Worm (Caenorhabditis elegans): Measurements from ENCODE around the gene F55C10.4.

The F55C10.4 gene

ce11 chrV:11375150-11375792 lies 11.3 kb upstream of the F55C10.4 start, which contains the start of gene cnb-1:
TSS of gene cnb-1 (plus strand) at chrV:11375742.
- TF ChIP-seq sdc-2 (tag; optimal IDR thresholded peaks at IDR 0.05) (peak; percentile 13), eyg-1 (tag; optimal IDR thresholded peaks at IDR 0.05) (no peak), ceh-31 (tag; optimal IDR thresholded peaks at IDR 0.05) (peak; percentile 85), C08G9.2 (tag; optimal IDR thresholded peaks at IDR 0.05) (peak; percentile 32), pat-9 (tag; optimal IDR thresholded peaks at IDR 0.05) (no peak), syd-9 (tag; optimal IDR thresholded peaks at IDR 0.05) (peak; percentile 33), ama-1 (optimal IDR thresholded peaks at IDR 0.05) (no peak), elt-2 (tag; optimal IDR thresholded peaks at IDR 0.05) (no peak), hlh-30 (tag; optimal IDR thresholded peaks at IDR 0.05; ENCODE audit: insufficient read depth) (peak; percentile 54), ceh-2 (tag; optimal IDR thresholded peaks at IDR 0.05) (peak; percentile 61), sox-4 (tag; optimal IDR thresholded peaks at IDR 0.05) (no peak), dmd-4 (tag; optimal IDR thresholded peaks at IDR 0.05; ENCODE audit: borderline replicate concordance) (no peak), ceh-18 (tag; optimal IDR thresholded peaks at IDR 0.05) (peak; percentile 76), madf-2 (tag; optimal IDR thresholded peaks at IDR 0.05) (no peak), pqm-1 (tag; optimal IDR thresholded peaks at IDR 0.05) (no peak), ref-2 (tag; optimal IDR thresholded peaks at IDR 0.05) (peak; percentile 69), unc-86 (tag; optimal IDR thresholded peaks at IDR 0.05) (peak; percentile 20), hlh-13 (GFP tag; optimal IDR thresholded peaks at IDR 0.05) (no peak), hlh-6 (tag; optimal IDR thresholded peaks at IDR 0.05) (peak; percentile 29), ceh-14 (tag; optimal IDR thresholded peaks at IDR 0.05) (peak; percentile 84), odd-2 (tag; optimal IDR thresholded peaks at IDR 0.05) (no peak), pros-1 (tag; optimal IDR thresholded peaks at IDR 0.05) (no peak), lin-11 (tag; optimal IDR thresholded peaks at IDR 0.05) (no peak), elt-4 (tag; optimal IDR thresholded peaks at IDR 0.05) (no peak), ahr-1 (tag; optimal IDR thresholded peaks at IDR 0.05) (no peak), tbx-7 (tag; optimal IDR thresholded peaks at IDR 0.05) (no peak), C38D4.7 (GFP tag; optimal IDR thresholded peaks at IDR 0.05) (no peak), nfya-1 (tag; optimal IDR thresholded peaks at IDR 0.05) (peak; percentile 64), hlh-8 (tag; optimal IDR thresholded peaks at IDR 0.05) (peak; percentile 62), zip-5 (tag; optimal IDR thresholded peaks at IDR 0.05) (peak; percentile 9), hlh-15 (tag; optimal IDR thresholded peaks at IDR 0.05) (no peak), T23F11.4 (GFP tag; optimal IDR thresholded peaks at IDR 0.05) (no peak), unc-42 (tag; optimal IDR thresholded peaks at IDR 0.05) (peak; percentile 48), tbx-2 (tag; optimal IDR thresholded peaks at IDR 0.05) (peak; percentile 75), F13H6.1 (tag; optimal IDR thresholded peaks at IDR 0.05) (peak; percentile 39), lim-6 (tag; optimal IDR thresholded peaks at IDR 0.05) (peak; percentile 16), ceh-48 (tag; optimal IDR thresholded peaks at IDR 0.05) (peak; percentile 86), ceh-22 (tag; optimal IDR thresholded peaks at IDR 0.05) (no peak), rnt-1 (tag; optimal IDR thresholded peaks at IDR 0.05) (peak; percentile 38), ztf-16 (tag; optimal IDR thresholded peaks at IDR 0.05) (no peak), nhr-11 (tag; optimal IDR thresholded peaks at IDR 0.05) (no peak), unc-55 (GFP tag; optimal IDR thresholded peaks at IDR 0.05) (peak; percentile 82), pax-1 (tag; optimal IDR thresholded peaks at IDR 0.05) (no peak), pag-3 (tag; optimal IDR thresholded peaks at IDR 0.05; ENCODE audit: borderline replicate concordance) (no peak), nhr-232 (tag; optimal IDR thresholded peaks at IDR 0.05) (no peak), fkh-10 (GFP tag; optimal IDR thresholded peaks at IDR 0.05) (no peak), mec-3 (tag; optimal IDR thresholded peaks at IDR 0.05; ENCODE audit: borderline replicate concordance) (no peak)

All from whole organism, late embryonic.